Fruit fly (Drosophila melanogaster) whole organism, embryonic: ENCODE data around the gene CG10005.
A peak's percentile ranks its signal among the peaks of the same experiment; 100 is the strongest.

Experiments
- ATbp ChIP-seq: fragments of 200-800 bp; sonication (Bioruptor generic); optimal IDR thresholded peaks from 2 replicates; lab custom pipeline; 2017; ENCODE audit warnings: missing biosample characterization, mild to moderate bottlenecking, missing genetic modification characterization, missing genetic modification reagents
- C15 ChIP-seq: fragments of 200-800 bp; sonication (Bioruptor generic); IDR thresholded peaks from 3 replicates; pipeline ENCODE4 v1.3.6; 2022; ENCODE audit warnings: missing biosample characterization, missing genetic modification characterization
- CG12659 ChIP-seq: fragments of 200-800 bp; sonication (Bioruptor generic); optimal IDR thresholded peaks from 3 replicates; lab custom pipeline; 2017; ENCODE audit warnings: mild to moderate bottlenecking, missing biosample characterization, missing genetic modification reagents, missing genetic modification characterization
- CG15601 ChIP-seq: fragments of 200-800 bp; sonication (Bioruptor generic); optimal IDR thresholded peaks from 3 replicates; lab custom pipeline; 2019; ENCODE audit warnings: missing biosample characterization, mild to moderate bottlenecking, missing genetic modification characterization, moderate library complexity
- CG16815 ChIP-seq: fragments of 200-800 bp; sonication (Bioruptor generic); optimal IDR thresholded peaks from 3 replicates; lab custom pipeline; 2017; ENCODE audit warnings: missing biosample characterization, mild to moderate bottlenecking, missing genetic modification characterization
- CG17385 ChIP-seq: fragments of 200-800 bp; sonication (Bioruptor generic); optimal IDR thresholded peaks from 3 replicates; lab custom pipeline; 2018; ENCODE audit warnings: missing biosample characterization, mild to moderate bottlenecking, missing genetic modification characterization
- CG2116 ChIP-seq: fragments of 200-800 bp; sonication (Bioruptor generic); optimal IDR thresholded peaks from 3 replicates; lab custom pipeline; 2018; ENCODE audit warnings: missing biosample characterization, mild to moderate bottlenecking, missing genetic modification characterization
- CG32532 ChIP-seq: fragments of 200-800 bp; sonication (Bioruptor generic); IDR thresholded peaks from 2 replicates; pipeline ENCODE4 v1.3.6; 2022; ENCODE audit warnings: missing biosample characterization, missing genetic modification characterization
- CG33557 ChIP-seq: fragments of 200-800 bp; sonication (Bioruptor generic); optimal IDR thresholded peaks from 2 replicates; lab custom pipeline; 2019; ENCODE audit warnings: missing biosample characterization, mild to moderate bottlenecking, missing genetic modification characterization, moderate library complexity
- CG3847 ChIP-seq: fragments of 200-800 bp; sonication (Bioruptor generic); IDR thresholded peaks from 2 replicates; pipeline ENCODE4 v1.3.6; 2022; ENCODE audit warnings: missing biosample characterization, missing genetic modification characterization
- CG42726 ChIP-seq: fragments of 200-800 bp; sonication (Bioruptor generic); IDR thresholded peaks from 2 replicates; pipeline ENCODE4 v1.3.6; 2022; ENCODE audit warnings: missing biosample characterization, missing genetic modification characterization; ENCODE audit not compliant: partially characterized antibody
- CG4282 ChIP-seq: fragments of 200-800 bp; sonication (Bioruptor generic); optimal IDR thresholded peaks from 2 replicates; lab custom pipeline; 2016; ENCODE audit warnings: missing biosample characterization, missing genetic modification characterization
- CG4424 ChIP-seq: fragments of 200-800 bp; sonication (Bioruptor generic); optimal IDR thresholded peaks from 3 replicates; lab custom pipeline; 2016; ENCODE audit warnings: missing biosample characterization, missing genetic modification characterization
- CG6254 ChIP-seq: fragments of 200-800 bp; sonication (Bioruptor generic); optimal IDR thresholded peaks from 3 replicates; lab custom pipeline; 2017; ENCODE audit warnings: mild to moderate bottlenecking, missing biosample characterization, missing genetic modification reagents, missing genetic modification characterization
- CG6683 ChIP-seq: fragments of 200-800 bp; sonication (Bioruptor generic); optimal IDR thresholded peaks from 2 replicates; lab custom pipeline; 2017; ENCODE audit warnings: missing biosample characterization, mild to moderate bottlenecking, missing genetic modification characterization, missing genetic modification reagents
- CG6813 ChIP-seq: fragments of 200-800 bp; sonication (Bioruptor generic); optimal IDR thresholded peaks from 2 replicates; lab custom pipeline; 2017; ENCODE audit warnings: missing biosample characterization, missing genetic modification characterization, mild to moderate bottlenecking, moderate library complexity, missing genetic modification reagents
- CG7271 ChIP-seq: fragments of 200-800 bp; sonication (Bioruptor generic); optimal IDR thresholded peaks from 2 replicates; lab custom pipeline; 2018; ENCODE audit warnings: missing biosample characterization, mild to moderate bottlenecking, missing genetic modification characterization, moderate library complexity
- CG8290 ChIP-seq, 3 experiments: fragments of 200-800 bp; sonication (Bioruptor generic); optimal IDR thresholded peaks; 2 replicates each; lab custom pipeline; 2016 to 2019; ENCODE audit warnings: missing biosample characterization in 3 of 3, missing genetic modification characterization in 3 of 3, mild to moderate bottlenecking in 2 of 3, moderate library complexity in 1 of 3
- CG9817 ChIP-seq: fragments of 200-800 bp; sonication (Bioruptor generic); optimal IDR thresholded peaks from 2 replicates; lab custom pipeline; 2018; ENCODE audit warnings: missing biosample characterization, mild to moderate bottlenecking, missing genetic modification characterization, moderate library complexity
- Dbx ChIP-seq: fragments of 200-800 bp; sonication (Bioruptor generic); IDR thresholded peaks from 3 replicates; pipeline ENCODE4 v1.3.6; 2022; ENCODE audit warnings: missing biosample characterization, missing genetic modification characterization
- Ets65A ChIP-seq: fragments of 200-800 bp; sonication (Bioruptor generic); peaks from one replicate; lab custom pipeline; 2016; ENCODE audit warnings: missing biosample characterization, missing genetic modification characterization
- Hr3 ChIP-seq: fragments of 200-800 bp; sonication (Bioruptor generic); optimal IDR thresholded peaks from 3 replicates; lab custom pipeline; 2016; ENCODE audit warnings: missing biosample characterization, missing genetic modification characterization
- Hsf ChIP-seq: fragments of 200-800 bp; sonication (Bioruptor generic); optimal IDR thresholded peaks from 3 replicates; lab custom pipeline; 2016; ENCODE audit warnings: missing biosample characterization, missing genetic modification characterization
- MBD-R2 ChIP-seq: fragments of 200-800 bp; sonication (Bioruptor generic); IDR thresholded peaks from 2 replicates; pipeline ENCODE4 v1.3.6; 2022; ENCODE audit warnings: missing biosample characterization, missing genetic modification characterization
- Ravus ChIP-seq: fragments of 200-800 bp; sonication (Bioruptor generic); IDR thresholded peaks from 2 replicates; pipeline ENCODE4 v1.3.6; 2022; ENCODE audit warnings: missing biosample characterization, missing genetic modification characterization
- abd-A ChIP-seq: fragments of 200-800 bp; sonication (Bioruptor generic); optimal IDR thresholded peaks from 3 replicates; lab custom pipeline; 2019; ENCODE audit warnings: missing biosample characterization, mild to moderate bottlenecking, missing genetic modification characterization, moderate library complexity
- bcd ChIP-seq: fragments of 200-800 bp; sonication (Bioruptor generic); optimal IDR thresholded peaks from 2 replicates; lab custom pipeline; 2017; ENCODE audit warnings: missing biosample characterization, mild to moderate bottlenecking, missing genetic modification characterization
- chinmo ChIP-seq: fragments of 200-800 bp; sonication (Bioruptor generic); IDR thresholded peaks from 4 replicates; pipeline ENCODE4 v1.3.6; 2022; ENCODE audit warnings: missing biosample characterization, missing genetic modification characterization; ENCODE audit not compliant: partially characterized antibody
- ci ChIP-seq: fragments of 200-800 bp; sonication (Bioruptor generic); IDR thresholded peaks from 3 replicates; pipeline ENCODE4 v1.3.6; 2022; ENCODE audit warnings: missing biosample characterization, missing genetic modification characterization
- dmrt11E ChIP-seq: fragments of 200-800 bp; sonication (Bioruptor generic); optimal IDR thresholded peaks from 3 replicates; lab custom pipeline; 2018; ENCODE audit warnings: missing biosample characterization, mild to moderate bottlenecking, missing genetic modification characterization, moderate library complexity
- dpn ChIP-seq, 2 experiments: fragments of 200-800 bp; sonication (Bioruptor generic); optimal IDR thresholded peaks; 3 replicates each; lab custom pipeline; 2016; ENCODE audit warnings: missing biosample characterization in 2 of 2, missing genetic modification characterization in 2 of 2
- emc ChIP-seq: fragments of 200-800 bp; sonication (Bioruptor generic); optimal IDR thresholded peaks from 2 replicates; lab custom pipeline; 2016; ENCODE audit warnings: missing biosample characterization, missing genetic modification characterization
- ewg ChIP-seq: fragments of 200-800 bp; sonication (Bioruptor generic); optimal IDR thresholded peaks from 3 replicates; lab custom pipeline; 2017; ENCODE audit warnings: mild to moderate bottlenecking, missing biosample characterization, missing genetic modification reagents, missing genetic modification characterization
- gce ChIP-seq: fragments of 200-800 bp; sonication (Bioruptor generic); IDR thresholded peaks from 3 replicates; pipeline ENCODE4 v1.3.6; 2022; ENCODE audit warnings: missing biosample characterization, missing genetic modification characterization
- gcm ChIP-seq: fragments of 200-800 bp; sonication (Bioruptor generic); optimal IDR thresholded peaks from 2 replicates; lab custom pipeline; 2019; ENCODE audit warnings: missing biosample characterization, mild to moderate bottlenecking, missing genetic modification characterization, moderate library complexity
- gcm2 ChIP-seq: fragments of 200-800 bp; sonication (Bioruptor generic); optimal IDR thresholded peaks from 2 replicates; lab custom pipeline; 2016; ENCODE audit warnings: missing biosample characterization, missing genetic modification characterization
- gem ChIP-seq: fragments of 200-800 bp; sonication (Bioruptor generic); optimal IDR thresholded peaks from 2 replicates; lab custom pipeline; 2019; ENCODE audit warnings: missing biosample characterization, mild to moderate bottlenecking, missing genetic modification characterization, moderate library complexity
- knrl ChIP-seq: fragments of 200-800 bp; sonication (Bioruptor generic); IDR thresholded peaks from 3 replicates; pipeline ENCODE4 v1.3.6; 2022; ENCODE audit warnings: missing biosample characterization, missing genetic modification characterization; ENCODE audit not compliant: partially characterized antibody
- lmd ChIP-seq: fragments of 200-800 bp; sonication (Bioruptor generic); IDR thresholded peaks from 2 replicates; pipeline ENCODE4 v1.3.6; 2022; ENCODE audit warnings: missing biosample characterization, missing genetic modification characterization
- maf-S ChIP-seq: fragments of 200-800 bp; sonication (Bioruptor generic); optimal IDR thresholded peaks from 2 replicates; lab custom pipeline; 2016; ENCODE audit warnings: missing biosample characterization, missing genetic modification characterization
- pros ChIP-seq: fragments of 200-800 bp; sonication (Bioruptor generic); optimal IDR thresholded peaks from 3 replicates; lab custom pipeline; 2019; ENCODE audit warnings: missing biosample characterization, mild to moderate bottlenecking, missing genetic modification characterization, moderate library complexity
- psq ChIP-seq: fragments of 200-800 bp; sonication (Bioruptor generic); optimal IDR thresholded peaks from 2 replicates; lab custom pipeline; 2017; ENCODE audit warnings: missing biosample characterization, missing genetic modification characterization
- pzg ChIP-seq: fragments of 200-800 bp; sonication (Bioruptor generic); optimal IDR thresholded peaks from 3 replicates; lab custom pipeline; 2018; ENCODE audit warnings: missing biosample characterization, mild to moderate bottlenecking, missing genetic modification characterization, moderate library complexity
- repo ChIP-seq: fragments of 200-800 bp; sonication (Bioruptor generic); optimal IDR thresholded peaks from 2 replicates; lab custom pipeline; 2016; ENCODE audit warnings: missing biosample characterization, missing genetic modification characterization
- sens ChIP-seq: fragments of 200-800 bp; sonication (Bioruptor generic); peaks from one replicate; lab custom pipeline; 2016; ENCODE audit warnings: missing biosample characterization, missing genetic modification characterization
- slp2 ChIP-seq: fragments of 200-800 bp; sonication (Bioruptor generic); optimal IDR thresholded peaks from 2 replicates; lab custom pipeline; 2016; ENCODE audit warnings: missing biosample characterization, missing genetic modification characterization
- wdn ChIP-seq: fragments of 200-800 bp; sonication (Bioruptor generic); IDR thresholded peaks from 2 replicates; pipeline ENCODE4 v1.3.6; 2022; ENCODE audit warnings: missing biosample characterization, missing genetic modification characterization
- wek ChIP-seq: fragments of 200-800 bp; sonication (Bioruptor generic); optimal IDR thresholded peaks from 3 replicates; lab custom pipeline; 2018; ENCODE audit warnings: missing biosample characterization, mild to moderate bottlenecking, missing genetic modification characterization, moderate library complexity

The CG10005 gene

DNA sequence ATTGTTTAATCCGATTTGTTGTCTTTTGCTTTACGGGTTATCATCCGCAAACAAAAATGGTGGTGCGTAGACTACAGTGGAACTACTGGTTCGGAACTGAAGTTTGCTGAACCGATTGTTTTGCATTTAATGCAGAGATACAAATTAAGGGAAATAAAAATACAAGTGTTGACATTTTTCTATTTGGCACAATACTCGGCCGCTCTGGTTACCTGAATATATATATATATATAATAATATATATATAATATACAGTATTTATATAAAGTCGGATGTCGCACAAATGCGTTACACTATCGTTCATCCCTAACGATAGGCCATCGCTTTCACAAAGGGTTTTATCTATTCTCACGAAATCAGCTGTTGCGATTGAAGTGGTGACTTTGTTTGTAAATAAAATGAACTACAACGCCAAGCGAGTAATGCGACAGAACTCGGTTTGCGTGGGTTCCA is 39.9 kb upstream of the CG10005 start, which contains the start of the genes DCAF12 and Spt3 (continued):
- TF ChIP-seq Hr3 (peak; percentile 75), CG3847 (GFP tag; lab: Robert Waterston, UW) (peak; percentile 63), CG9817 (tag; lab: Kevin White, UChicago) (peak; percentile 76), CG6254 (GFP tag; lab: Kevin White, UChicago) (peak; percentile 53), Dbx (GFP tag; lab: Robert Waterston, UW) (peak; percentile 49; the same call in 1 of the 3 replicates), sens (no peak), CG15601 (peak; percentile 64), emc (GFP tag; lab: Kevin White, UChicago) (no peak), gce (no peak), CG7271 (tag; lab: Kevin White, UChicago) (no peak), repo (GFP tag; lab: Kevin White, UChicago) (no peak), CG2116 (peak; percentile 35), dpn (GFP tag; optimal IDR thresholded peaks at IDR 0.05; lab: Kevin White, UChicago) (peak in 1 of 2 experiments; percentile 45), CG16815 (GFP tag; lab: Kevin White, UChicago) (peak; percentile 12), knrl (peak; percentile 99), pzg (GFP tag; lab: Kevin White, UChicago) (peak; percentile 37), chinmo (peak; percentile 81; the same call in 2 of the 4 replicates), lmd (GFP tag; lab: Robert Waterston, UW) (peak; percentile 49)
- TF ChIP-seq, all 482 proteins: peak for 191

dm6 chr3R:12010202-12010824 is 33.3 kb upstream of the CG10005 start, which contains the start of the genes KLHL18 and GCC185:
TSS of gene KLHL18 (minus strand) at chr3R:12010434.
TSS of gene GCC185 (plus strand) at chr3R:12010772.
- TF ChIP-seq MBD-R2 (GFP tag; lab: Robert Waterston, UW): peak; percentile 82
- no peak for TF ChIP-seq CG6813
- TF ChIP-seq CG4424 (GFP tag; lab: Kevin White, UChicago): peak; percentile 78
- no peak for TF ChIP-seq wek (GFP tag; lab: Kevin White, UChicago)
- TF ChIP-seq CG33557: peak; percentile 74
- TF ChIP-seq gcm2 (GFP tag; lab: Kevin White, UChicago): no peak
- TF ChIP-seq slp2 (GFP tag; lab: Kevin White, UChicago): peak; percentile 3
- peak; percentile 95 for TF ChIP-seq Ets65A (GFP tag; lab: Kevin White, UChicago)
- peak; percentile 45 for TF ChIP-seq ewg (GFP tag; lab: Kevin White, UChicago)
- no peak for TF ChIP-seq CG17385 (GFP tag; lab: Kevin White, UChicago)
- no peak for TF ChIP-seq pros
- TF ChIP-seq maf-S (GFP tag; lab: Kevin White, UChicago): peak; percentile 62
- TF ChIP-seq bcd (GFP tag; lab: Kevin White, UChicago): peak; percentile 83
- TF ChIP-seq CG6683 (GFP tag; lab: Kevin White, UChicago): peak; percentile 27
- TF ChIP-seq CG42726 (GFP tag; lab: Robert Waterston, UW): 0 out of 2 replicates have a peak, but pooled peaks have one; percentile 37
- TF ChIP-seq CG32532: peak; percentile 71
- peak; percentile 22 for TF ChIP-seq CG4282 (GFP tag; lab: Kevin White, UChicago)
- peak; percentile 86 for TF ChIP-seq gem (tag; lab: Kevin White, UChicago)
- TF ChIP-seq Hsf: peak; percentile 74
- TF ChIP-seq ATbp (GFP tag; lab: Kevin White, UChicago): no peak
- peak; percentile 67 for TF ChIP-seq CG8290 (GFP tag; optimal IDR thresholded peaks at IDR 0.05; lab: Kevin White, UChicago)
- TF ChIP-seq CG8290 (tag; optimal IDR thresholded peaks at IDR 0.05; lab: Kevin White, UChicago): no peak
- no peak for TF ChIP-seq ci (GFP tag; lab: Robert Waterston, UW)
- peak; percentile 81 for TF ChIP-seq dmrt11E (tag; lab: Kevin White, UChicago)
- peak; percentile 68 for TF ChIP-seq CG12659 (GFP tag; lab: Kevin White, UChicago)
- peak; percentile 48; the same call in 1 of the 2 replicates for TF ChIP-seq wdn (GFP tag; lab: Robert Waterston, UW)
- peak; percentile 49 for TF ChIP-seq psq (GFP tag; lab: Kevin White, UChicago)
- peak; percentile 42; the same call in 1 of the 3 replicates for TF ChIP-seq C15
- no peak for TF ChIP-seq abd-A (tag; lab: Kevin White, UChicago)
- TF ChIP-seq Ravus (GFP tag; lab: Robert Waterston, UW): no peak
- peak; percentile 16 for TF ChIP-seq gcm (GFP tag; lab: Kevin White, UChicago)
